Fruit fly (Drosophila melanogaster) whole organism, adult: Measurements from ENCODE around the gene Art8.

ENCODE experiments used
- CG11617 ChIP-seq: fragments of 200-800 bp; sonication (Bioruptor generic); optimal IDR thresholded peaks from 2 replicates; lab custom pipeline; 2017; ENCODE audit warnings: mild to moderate bottlenecking, missing biosample characterization, missing genetic modification reagents, missing genetic modification characterization
- CG12768 ChIP-seq: fragments of 200-800 bp; sonication (Bioruptor generic); optimal IDR thresholded peaks from 2 replicates; lab custom pipeline; 2017; ENCODE audit warnings: missing biosample characterization, missing genetic modification characterization, mild to moderate bottlenecking, moderate library complexity, missing genetic modification reagents
- CG14711 ChIP-seq: fragments of 200-800 bp; sonication (Bioruptor generic); optimal IDR thresholded peaks from 2 replicates; lab custom pipeline; 2018; ENCODE audit warnings: missing biosample characterization, mild to moderate bottlenecking, missing genetic modification characterization, moderate library complexity
- CG1620 ChIP-seq: fragments of 200-800 bp; sonication (Bioruptor generic); optimal IDR thresholded peaks from 2 replicates; lab custom pipeline; 2016; ENCODE audit warnings: missing biosample characterization, missing genetic modification characterization
- CG33017 ChIP-seq: fragments of 200-800 bp; sonication (Bioruptor generic); optimal IDR thresholded peaks from 2 replicates; lab custom pipeline; 2018; ENCODE audit warnings: missing biosample characterization, mild to moderate bottlenecking, missing genetic modification characterization, moderate library complexity
- CG5204 ChIP-seq: fragments of 200-800 bp; sonication (Bioruptor generic); optimal IDR thresholded peaks from 2 replicates; lab custom pipeline; 2016; ENCODE audit warnings: missing biosample characterization, missing genetic modification characterization
- CG7045 ChIP-seq: fragments of 200-800 bp; sonication (Bioruptor generic); optimal IDR thresholded peaks from 2 replicates; lab custom pipeline; 2017; ENCODE audit warnings: missing biosample characterization, mild to moderate bottlenecking, missing genetic modification characterization
- CG7101 ChIP-seq: fragments of 200-800 bp; sonication (Bioruptor generic); optimal IDR thresholded peaks from 2 replicates; lab custom pipeline; 2018; ENCODE audit warnings: missing biosample characterization, mild to moderate bottlenecking, missing genetic modification characterization, moderate library complexity
- Clk ChIP-seq: fragments of 200-800 bp; sonication (Bioruptor generic); optimal IDR thresholded peaks from 2 replicates; lab custom pipeline; 2017; ENCODE audit warnings: missing biosample characterization, missing genetic modification characterization
- Crg-1 ChIP-seq: fragments of 200-800 bp; sonication (Bioruptor generic); optimal IDR thresholded peaks from 2 replicates; lab custom pipeline; 2016; ENCODE audit warnings: missing biosample characterization, missing genetic modification characterization
- Hr96 ChIP-seq: fragments of 200-800 bp; sonication (Bioruptor generic); optimal IDR thresholded peaks from 2 replicates; lab custom pipeline; 2016; ENCODE audit warnings: missing biosample characterization, missing genetic modification characterization
- Mnt ChIP-seq: fragments of 200-800 bp; sonication (Bioruptor generic); optimal IDR thresholded peaks from 2 replicates; lab custom pipeline; 2016; ENCODE audit warnings: missing biosample characterization, mild to moderate bottlenecking, missing genetic modification characterization
- bab1 ChIP-seq: fragments of 200-800 bp; sonication (Bioruptor generic); optimal IDR thresholded peaks from 3 replicates; lab custom pipeline; 2019; ENCODE audit warnings: missing biosample characterization, mild to moderate bottlenecking, missing genetic modification characterization, moderate library complexity
- cic ChIP-seq: fragments of 200-800 bp; sonication (Bioruptor generic); optimal IDR thresholded peaks from 2 replicates; lab custom pipeline; 2017; ENCODE audit warnings: missing biosample characterization, mild to moderate bottlenecking, missing genetic modification characterization, moderate library complexity
- cnc ChIP-seq, 2 experiments: fragments of >200 bp; optimal IDR thresholded peaks; 2 replicates each; lab custom pipeline; 2017
- kay ChIP-seq: fragments of 200-800 bp; sonication (Bioruptor generic); peaks from one replicate; lab custom pipeline; 2016; ENCODE audit warnings: missing biosample characterization, missing genetic modification characterization, borderline replicate concordance
- ovo ChIP-seq: fragments of 200-800 bp; sonication (Bioruptor generic); optimal IDR thresholded peaks from 2 replicates; lab custom pipeline; 2016; ENCODE audit warnings: missing biosample characterization, missing genetic modification characterization
- pad ChIP-seq: fragments of 200-800 bp; sonication (Bioruptor generic); optimal IDR thresholded peaks from 3 replicates; lab custom pipeline; 2017; ENCODE audit warnings: missing biosample characterization, missing genetic modification characterization, mild to moderate bottlenecking, moderate library complexity, missing genetic modification reagents
- tj ChIP-seq: fragments of 200-800 bp; sonication (Bioruptor generic); optimal IDR thresholded peaks from 3 replicates; lab custom pipeline; 2017; ENCODE audit warnings: missing biosample characterization, mild to moderate bottlenecking, missing genetic modification characterization, moderate library complexity
- toe ChIP-seq: fragments of 200-800 bp; sonication (Bioruptor generic); optimal IDR thresholded peaks from 2 replicates; lab custom pipeline; 2016; ENCODE audit warnings: missing biosample characterization, missing genetic modification characterization

The Art8 gene

dm6 chr2L:11010999-11011398 lies at the start of gene Art8, which contains the start of gene dUTPase:
Art8 (minus strand) TSS chr2L:11011086.
dUTPase (plus strand) TSS chr2L:11011312.
- TF ChIP-seq ovo (GFP tag; lab: Kevin White, UChicago) (peak; percentile 39), Crg-1 (peak; percentile 61), cic (GFP tag; lab: Kevin White, UChicago) (no peak), CG33017 (peak; percentile 68), CG5204 (GFP tag; lab: Kevin White, UChicago) (no peak), toe (peak; percentile 64), CG12768 (peak; percentile 15), CG11617 (GFP tag; lab: Kevin White, UChicago) (peak; percentile 69), tj (peak; percentile 66), bab1 (GFP tag; lab: Kevin White, UChicago) (peak; percentile 86), cnc (optimal IDR thresholded peaks at IDR 0.05; lab: Kevin White, UChicago) (no peak), Hr96 (GFP tag; lab: Kevin White, UChicago) (no peak), Mnt (GFP tag; lab: Kevin White, UChicago) (peak; percentile 84), CG1620 (GFP tag; lab: Kevin White, UChicago) (peak; percentile 51), kay (GFP tag; lab: Kevin White, UChicago) (no peak), pad (GFP tag; lab: Kevin White, UChicago) (peak; percentile 42), Clk (GFP tag; lab: Kevin White, UChicago) (peak; percentile 34), CG7101 (peak; percentile 81), CG7045 (GFP tag; lab: Kevin White, UChicago) (peak; percentile 52), CG14711 (tag; lab: Kevin White, UChicago) (peak; percentile 91)

DNA sequence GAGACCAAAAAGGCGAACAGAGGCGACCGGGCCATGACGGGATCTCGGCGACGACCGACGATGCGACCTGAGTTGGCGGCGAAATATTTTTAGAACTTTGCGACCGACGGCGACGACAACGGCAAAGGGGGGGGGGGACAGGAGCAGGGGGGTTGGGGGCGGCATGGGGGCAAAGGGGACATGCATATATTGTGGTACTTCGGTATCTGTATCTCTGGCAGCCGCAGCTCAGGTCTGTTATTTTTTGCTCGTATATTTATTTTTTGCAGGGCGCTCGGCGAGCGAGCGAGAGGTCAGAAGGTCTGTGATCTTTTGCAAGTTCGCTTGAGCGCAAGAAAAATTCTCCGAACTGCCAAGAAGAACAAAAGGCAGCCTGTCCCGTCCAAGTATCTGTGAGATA lies 48.3 kb upstream of the Art8 start:
- no peak for TF ChIP-seq toe
- no peak for TF ChIP-seq ovo (GFP tag; lab: Kevin White, UChicago)
- TF ChIP-seq CG1620 (GFP tag; lab: Kevin White, UChicago) = no peak
- no peak for TF ChIP-seq Hr96 (GFP tag; lab: Kevin White, UChicago)
- TF ChIP-seq tj = no peak
- TF ChIP-seq CG14711 (tag; lab: Kevin White, UChicago) = no peak
- TF ChIP-seq pad (GFP tag; lab: Kevin White, UChicago) = no peak
- no peak for TF ChIP-seq CG11617 (GFP tag; lab: Kevin White, UChicago)
- TF ChIP-seq cic (GFP tag; lab: Kevin White, UChicago) = no peak
- no peak for TF ChIP-seq CG5204 (GFP tag; lab: Kevin White, UChicago)
- TF ChIP-seq Crg-1 = no peak
- no peak for TF ChIP-seq bab1 (GFP tag; lab: Kevin White, UChicago)

DNA sequence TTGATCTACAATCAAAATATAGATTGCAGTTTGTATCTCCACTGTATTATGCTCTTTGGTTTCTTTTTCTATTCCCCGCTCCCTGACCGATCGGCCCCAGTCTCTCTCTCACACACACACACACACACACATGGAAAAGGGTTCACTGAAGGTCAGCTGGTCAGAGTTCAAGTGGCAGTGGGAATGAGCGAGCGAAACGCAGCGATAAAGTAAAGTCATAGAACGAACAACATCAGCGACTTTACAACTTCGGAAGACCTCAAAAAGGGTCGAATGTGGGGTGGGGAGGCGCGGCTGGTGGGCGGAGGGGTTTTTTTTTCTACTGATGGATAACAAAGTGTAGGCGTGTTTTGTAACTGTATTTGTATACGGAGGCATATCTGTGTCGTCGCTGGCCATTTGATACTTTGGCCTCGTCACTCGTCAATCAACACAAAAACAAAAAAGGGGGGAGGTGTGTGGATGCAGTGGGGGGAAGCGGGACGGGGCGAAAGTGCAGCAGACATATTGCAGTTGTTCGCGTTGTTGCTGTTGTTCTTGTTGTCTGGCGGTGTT lies 47.3 kb upstream of the Art8 start:
- TF ChIP-seq CG12768 (peak; percentile 59), CG11617 (GFP tag; lab: Kevin White, UChicago) (no peak), bab1 (GFP tag; lab: Kevin White, UChicago) (no peak)

DNA sequence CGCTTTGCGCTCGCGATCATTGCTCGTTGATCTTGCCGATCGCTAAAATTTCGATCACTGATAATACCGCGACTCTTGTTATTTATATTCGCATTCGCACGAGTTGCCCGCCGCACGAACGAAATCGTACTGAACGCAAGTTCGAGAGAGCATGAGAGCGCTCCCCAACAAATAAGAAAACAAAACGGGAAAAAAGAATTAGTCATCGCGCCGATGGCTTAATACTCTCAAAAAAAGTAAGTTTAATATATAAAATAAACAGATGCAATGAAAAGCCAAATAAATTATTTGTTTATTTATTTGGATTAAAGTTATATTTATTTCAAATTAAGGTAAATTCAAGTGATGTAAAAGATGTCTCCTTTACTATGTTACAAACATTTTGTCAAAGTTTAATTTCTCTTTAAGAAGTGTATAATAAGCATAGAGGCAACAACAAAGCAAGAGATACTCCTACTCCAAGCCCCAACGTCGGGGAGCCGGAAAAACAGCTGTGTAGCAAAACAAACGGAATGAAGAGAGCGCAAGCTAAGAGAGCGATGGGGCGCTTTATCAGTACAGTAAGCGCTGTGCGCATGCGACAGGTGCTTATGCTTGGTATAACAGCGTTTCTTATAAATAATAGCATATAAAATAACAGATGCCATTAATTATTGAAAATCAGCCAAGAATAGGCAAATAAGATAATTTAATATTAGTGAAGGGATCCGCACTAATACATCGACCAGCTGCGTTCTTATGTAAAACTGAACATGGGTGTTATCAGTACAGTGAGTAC lies 46.6 kb upstream of the Art8 start:
- TF ChIP-seq CG7101 = peak; percentile 44
- TF ChIP-seq CG33017 = peak; percentile 25
- TF ChIP-seq pad (GFP tag; lab: Kevin White, UChicago) = peak; percentile 54
- TF ChIP-seq Hr96 (GFP tag; lab: Kevin White, UChicago) = peak; percentile 41
- TF ChIP-seq CG5204 (GFP tag; lab: Kevin White, UChicago) = peak; percentile 81
- TF ChIP-seq tj = peak; percentile 40
- TF ChIP-seq ovo (GFP tag; lab: Kevin White, UChicago) = peak; percentile 11
- peak; percentile 70 for TF ChIP-seq cic (GFP tag; lab: Kevin White, UChicago)
- peak; percentile 75 for TF ChIP-seq bab1 (GFP tag; lab: Kevin White, UChicago)
- TF ChIP-seq cnc (optimal IDR thresholded peaks at IDR 0.05; lab: Kevin White, UChicago) = no peak
- peak; percentile 38 for TF ChIP-seq toe
- peak; percentile 71 for TF ChIP-seq CG12768
- TF ChIP-seq CG7045 (GFP tag; lab: Kevin White, UChicago) = peak; percentile 51
- peak; percentile 59 for TF ChIP-seq Mnt (GFP tag; lab: Kevin White, UChicago)
- peak; percentile 96 for TF ChIP-seq kay (GFP tag; lab: Kevin White, UChicago)
- TF ChIP-seq CG14711 (tag; lab: Kevin White, UChicago) = peak; percentile 16
- TF ChIP-seq Clk (GFP tag; lab: Kevin White, UChicago) = no peak
- peak; percentile 34 for TF ChIP-seq CG1620 (GFP tag; lab: Kevin White, UChicago)
- TF ChIP-seq CG11617 (GFP tag; lab: Kevin White, UChicago) = peak; percentile 63
- TF ChIP-seq Crg-1 = no peak

DNA sequence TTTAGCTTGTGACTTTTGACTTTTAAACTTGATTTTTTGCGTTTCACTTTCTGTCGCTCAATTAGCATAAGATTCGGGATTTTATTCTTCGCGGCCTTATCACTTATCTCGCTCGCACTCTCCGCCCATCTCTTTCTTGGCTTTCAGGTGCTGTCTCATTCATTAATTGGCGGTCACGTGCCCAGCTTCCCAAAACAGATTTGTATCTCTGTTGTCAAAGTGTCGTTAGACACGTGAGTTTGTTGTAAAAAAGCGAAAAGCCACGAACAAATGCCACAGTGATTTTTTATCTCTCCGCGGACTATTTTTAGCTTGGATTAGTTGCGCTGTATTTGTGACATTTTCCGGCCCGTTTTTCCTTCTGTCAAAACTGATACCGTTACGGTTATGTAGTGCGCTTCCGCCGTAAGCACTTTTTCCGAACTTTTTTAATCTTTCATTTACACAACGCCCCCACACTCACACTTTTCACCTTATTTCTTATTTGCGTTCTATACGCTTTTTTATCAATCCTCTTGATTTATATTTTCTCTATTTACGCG lies 46.0 kb upstream of the Art8 start:
- TF ChIP-seq CG7101 (no peak), ovo (GFP tag; lab: Kevin White, UChicago) (no peak), CG1620 (GFP tag; lab: Kevin White, UChicago) (no peak), CG7045 (GFP tag; lab: Kevin White, UChicago) (no peak), Hr96 (GFP tag; lab: Kevin White, UChicago) (no peak), CG33017 (no peak), Crg-1 (no peak), pad (GFP tag; lab: Kevin White, UChicago) (no peak), CG12768 (no peak), bab1 (GFP tag; lab: Kevin White, UChicago) (no peak), CG14711 (tag; lab: Kevin White, UChicago) (no peak), Clk (GFP tag; lab: Kevin White, UChicago) (no peak), tj (no peak), CG5204 (GFP tag; lab: Kevin White, UChicago) (no peak), CG11617 (GFP tag; lab: Kevin White, UChicago) (no peak)
